Fruit fly (Drosophila melanogaster) ovary, adult (tissue): ENCODE measurements around the gene CG13306.

Experiments
- CG17801 ChIP-seq: fragments of 200-800 bp; optimal IDR thresholded peaks from 2 replicates; lab custom pipeline; 2019; ENCODE audit warnings: missing biosample characterization, mild to moderate bottlenecking, missing genetic modification characterization, moderate library complexity; ENCODE audit not compliant: partially characterized antibody

The CG13306 gene

dm6 chr3L:8700643-8701208, 48.8 kb downstream of the CG13306 start:
- no peak for TF ChIP-seq CG17801 (GFP tag; lab: Kevin White, UChicago)

- TF ChIP-seq CG17801 (GFP tag; lab: Kevin White, UChicago): no peak
Measured at dm6 chr3L:8700054-8700642, 49.4 kb downstream of the CG13306 start.

DNA sequence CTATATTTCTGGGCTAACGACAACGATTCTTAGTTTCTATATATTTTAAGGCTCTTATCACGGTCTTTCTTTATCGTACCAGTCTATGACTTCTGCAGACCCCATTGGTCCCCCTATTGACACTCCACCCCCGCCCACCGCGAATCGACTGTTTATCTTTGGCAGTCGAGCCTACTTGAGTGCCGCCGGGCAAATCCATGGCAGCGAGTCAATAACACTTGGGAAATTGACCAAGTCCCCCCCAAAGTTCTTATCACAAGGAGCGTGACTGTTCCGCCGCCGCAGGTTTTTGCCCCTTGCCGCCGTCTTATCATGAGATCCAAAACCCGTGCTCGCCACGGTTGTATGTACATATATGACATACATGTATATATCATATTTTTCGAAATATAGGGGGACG, 49.9 kb downstream of the CG13306 start:
- TF ChIP-seq CG17801 (GFP tag; lab: Kevin White, UChicago): no peak
